Fruit fly (Drosophila melanogaster) ovary, adult (tissue): Measurements from ENCODE around the gene TP53INP.

Source experiments
- CG17801 ChIP-seq: fragments of 200-800 bp; optimal IDR thresholded peaks from 2 replicates; lab custom pipeline; 2019; ENCODE audit warnings: missing biosample characterization, mild to moderate bottlenecking, missing genetic modification characterization, moderate library complexity; ENCODE audit not compliant: partially characterized antibody

Gene TP53INP

dm6 chr3L:4403180-4403769 lies 3.5 kb upstream of the TP53INP start, which contains the start of gene Syx17:
Gene Syx17, plus strand, starts transcription at chr3L:4403487.
- no peak for TF ChIP-seq CG17801 (GFP tag; lab: Kevin White, UChicago)

- TF ChIP-seq CG17801 (GFP tag; lab: Kevin White, UChicago) = no peak
Measured at dm6 chr3L:4405922-4406321, 821 bp upstream of the TP53INP start, which contains the start of gene CG15019. Gene CG15019, minus strand, starts transcription at chr3L:4406059.

dm6 chr3L:4407743-4408142 lies 1.0 kb downstream of the TP53INP start:
- TF ChIP-seq CG17801 (GFP tag; lab: Kevin White, UChicago) = no peak

- TF ChIP-seq CG17801 (GFP tag; lab: Kevin White, UChicago) = no peak
Measured at dm6 chr3L:4408313-4409133, 1.8 kb downstream of the TP53INP start.

dm6 chr3L:4409134-4409897 lies 2.6 kb downstream of the TP53INP start:
- TF ChIP-seq CG17801 (GFP tag; lab: Kevin White, UChicago) = no peak

DNA sequence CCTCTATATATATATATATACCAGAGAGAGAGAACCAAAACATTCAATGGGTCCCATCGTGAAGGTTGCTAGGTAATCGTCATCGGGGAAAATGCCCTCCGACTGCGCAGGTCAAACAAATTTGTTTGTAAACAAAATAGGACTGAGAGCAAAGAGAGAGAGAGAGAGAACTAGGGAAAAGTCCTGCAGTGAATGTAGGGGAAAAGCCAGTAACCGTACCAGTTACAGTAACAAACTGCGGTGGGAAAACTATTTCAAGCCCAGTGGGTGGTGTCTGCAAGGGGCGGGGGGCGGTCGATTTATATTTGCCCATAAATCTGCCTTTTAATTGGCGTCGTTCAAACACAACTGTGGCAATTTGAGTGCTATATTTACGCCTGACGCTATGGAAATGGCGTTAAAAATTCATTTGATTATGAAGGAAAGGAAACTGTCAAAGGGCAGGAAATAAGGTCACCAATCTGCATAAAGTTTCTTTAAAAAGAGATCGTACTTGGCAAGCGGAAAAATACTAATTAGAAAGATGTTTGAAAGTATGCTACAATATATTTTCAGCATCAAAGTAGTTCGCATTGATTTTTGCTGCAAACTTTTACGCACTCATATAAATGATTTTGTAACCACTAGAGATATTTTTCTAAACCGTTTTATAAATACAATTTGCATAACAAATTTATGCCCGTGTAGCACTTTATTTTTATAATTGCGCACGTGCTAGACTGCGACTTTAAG lies 3.3 kb downstream of the TP53INP start:
- no peak for TF ChIP-seq CG17801 (GFP tag; lab: Kevin White, UChicago)

DNA sequence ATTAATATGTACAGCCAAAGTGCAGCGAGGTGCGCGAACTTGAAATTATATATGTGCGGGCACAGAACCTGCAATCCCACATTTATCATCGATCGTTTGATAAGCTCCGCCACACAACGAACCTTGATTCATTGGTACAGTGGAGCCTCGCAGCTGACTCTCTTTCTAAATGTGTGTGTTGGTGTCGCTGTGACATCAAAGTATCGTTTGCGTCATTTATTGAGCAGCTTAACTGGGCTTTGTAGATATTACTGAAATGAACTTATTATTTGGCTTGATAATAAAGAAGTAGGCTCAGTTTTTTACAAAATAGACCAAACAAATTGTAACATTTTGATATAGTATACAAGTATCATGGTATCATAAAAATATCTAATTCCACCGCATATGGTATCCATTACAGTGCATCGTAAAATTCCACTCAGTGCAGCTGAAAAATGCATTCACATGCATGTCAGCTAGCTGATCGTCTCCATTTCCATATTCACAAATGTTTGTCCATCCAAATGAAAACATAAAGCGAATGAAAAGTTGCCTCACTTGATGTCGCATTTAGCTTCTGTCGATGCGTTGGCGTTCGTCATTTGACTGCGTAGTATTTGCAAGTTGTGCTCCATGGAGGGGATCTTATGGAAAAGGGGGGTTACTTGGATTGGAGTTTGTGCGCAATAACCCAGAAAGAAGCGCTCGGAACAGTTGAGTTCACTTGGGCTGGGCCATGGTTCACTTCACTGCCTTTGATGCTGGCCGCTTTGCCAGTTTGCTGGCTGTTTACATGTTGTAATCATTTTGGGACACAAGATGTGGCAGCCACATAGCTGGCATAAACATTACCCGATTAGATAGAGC lies 4.5 kb downstream of the TP53INP start:
- no peak for TF ChIP-seq CG17801 (GFP tag; lab: Kevin White, UChicago)

DNA sequence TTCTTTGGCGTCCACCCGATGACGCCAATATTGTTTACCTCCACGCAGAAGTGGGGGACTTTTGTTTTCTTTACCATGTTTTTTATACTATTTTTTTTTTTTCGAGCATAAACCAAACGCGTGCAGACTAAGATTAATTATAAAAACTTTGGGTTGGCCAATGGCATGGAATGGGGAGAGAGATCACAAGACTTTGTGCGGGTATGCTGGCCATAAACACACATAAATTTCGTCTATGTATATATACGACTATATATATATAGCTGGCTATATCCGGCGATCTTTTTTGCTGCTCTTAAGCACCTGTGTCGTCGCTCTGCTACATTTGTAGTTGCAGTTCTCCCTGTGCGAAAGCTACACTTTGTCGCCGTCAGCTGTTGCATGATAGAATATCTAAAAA lies 5.2 kb downstream of the TP53INP start:
- TF ChIP-seq CG17801 (GFP tag; lab: Kevin White, UChicago) = no peak

DNA sequence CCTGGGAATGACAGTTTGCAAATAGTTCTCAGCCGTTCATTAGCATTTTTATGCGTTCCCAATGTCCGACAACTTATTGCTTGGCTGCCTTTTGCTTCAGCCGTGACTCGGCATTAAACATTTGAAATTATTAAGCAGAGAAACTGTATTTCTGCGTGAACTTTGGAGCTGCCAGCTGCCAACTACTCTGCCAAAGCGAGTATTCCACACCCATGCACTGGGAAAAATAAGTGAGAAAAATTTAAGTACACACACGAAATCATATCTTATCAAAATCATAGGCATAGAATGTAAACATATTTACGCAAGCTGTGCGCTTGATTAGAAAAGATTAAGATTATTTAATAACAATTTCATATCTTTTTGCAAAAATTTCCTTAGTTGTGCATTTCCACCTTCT lies 6.2 kb downstream of the TP53INP start:
- TF ChIP-seq CG17801 (GFP tag; lab: Kevin White, UChicago) = no peak

dm6 chr3L:4413800-4414446 lies 7.2 kb downstream of the TP53INP start:
- TF ChIP-seq CG17801 (GFP tag; lab: Kevin White, UChicago) = peak; percentile 10

dm6 chr3L:4414579-4414978 lies 7.8 kb downstream of the TP53INP start:
- no peak for TF ChIP-seq CG17801 (GFP tag; lab: Kevin White, UChicago)

dm6 chr3L:4415326-4416274 lies 8.9 kb downstream of the TP53INP start:
- TF ChIP-seq CG17801 (GFP tag; lab: Kevin White, UChicago) = no peak
